Worm (Caenorhabditis elegans): Measurements from ENCODE around the gene lys-6.

DNA sequence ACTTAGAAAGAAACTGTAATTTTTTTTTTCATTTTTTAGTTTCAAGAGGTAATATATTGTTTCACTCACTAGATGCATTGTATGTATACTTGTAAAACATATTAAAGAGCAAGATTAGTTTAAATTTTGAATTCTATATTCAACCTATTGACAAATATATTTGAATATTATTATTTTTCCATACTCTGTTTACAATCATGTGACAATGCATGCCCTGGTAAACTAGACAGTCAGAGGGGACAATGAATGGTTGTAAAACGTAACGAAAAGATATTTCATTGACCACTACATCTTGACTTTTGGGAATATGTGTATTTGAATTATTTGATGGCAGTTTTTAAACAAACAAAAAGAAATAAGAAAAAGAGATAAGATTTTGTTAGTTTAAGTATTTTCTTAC is 5.4 kb downstream of the lys-6 start:
- TF ChIP-seq pqm-1 (tag; optimal IDR thresholded peaks at IDR 0.05) (no peak), unc-55 (GFP tag; optimal IDR thresholded peaks at IDR 0.05) (no peak), ceh-6 (GFP tag; optimal IDR thresholded peaks at IDR 0.05) (no peak), lim-6 (tag; optimal IDR thresholded peaks at IDR 0.05) (no peak), ama-1 (optimal IDR thresholded peaks at IDR 0.05) (no peak), ceh-9 (tag; optimal IDR thresholded peaks at IDR 0.05) (no peak), che-1 (tag; optimal IDR thresholded peaks at IDR 0.05) (no peak), tbx-2 (tag; optimal IDR thresholded peaks at IDR 0.05) (no peak), nhr-11 (tag; optimal IDR thresholded peaks at IDR 0.05) (no peak), ets-4 (tag; optimal IDR thresholded peaks at IDR 0.05) (no peak), ceh-45 (GFP tag; IDR thresholded peaks at IDR 0.05) (no peak), K09A11.1 (tag; optimal IDR thresholded peaks at IDR 0.05; ENCODE audit: insufficient read depth) (no peak), pha-2 (tag; optimal IDR thresholded peaks at IDR 0.05) (no peak)
